Fruit fly (Drosophila melanogaster): Measurements from ENCODE around the gene Ada2b.
A peak's percentile ranks its signal among the peaks of the same experiment; 100 is the strongest.

DNA sequence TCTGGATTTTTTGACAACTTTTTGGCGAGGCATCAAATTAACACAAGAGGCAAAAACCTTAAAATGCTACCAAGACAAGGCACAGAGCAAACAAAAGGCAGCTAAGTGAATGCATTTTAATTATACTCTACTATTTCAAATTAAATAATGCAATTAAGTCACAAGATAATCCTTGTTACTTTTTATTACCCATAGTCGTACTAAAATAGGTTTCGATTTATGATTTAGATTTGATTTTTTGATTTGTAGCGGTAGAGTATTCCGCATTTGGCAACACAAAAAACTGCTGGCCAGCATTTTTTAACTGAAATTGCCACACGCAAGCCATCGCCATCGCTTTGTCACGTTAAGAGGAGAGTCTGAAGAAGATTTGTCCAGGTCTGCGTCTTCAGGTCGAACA is 42.4 kb upstream of the Ada2b start:
- peak; percentile 24 for TF ChIP-seq br (GFP tag; optimal IDR thresholded peaks at IDR 0.05)
- TF ChIP-seq Myc (optimal IDR thresholded peaks at IDR 0.05): no peak
- peak; percentile 4 for TF ChIP-seq psq (GFP tag; optimal IDR thresholded peaks at IDR 0.05)
- TF ChIP-seq OdsH (GFP tag; optimal IDR thresholded peaks at IDR 0.05): peak; percentile 27
- TF ChIP-seq GATAd (GFP tag; optimal IDR thresholded peaks at IDR 0.05): no peak
- TF ChIP-seq fru (GFP tag; optimal IDR thresholded peaks at IDR 0.05): peak; percentile 39
